Fruit fly (Drosophila melanogaster) whole organism, prepupa: ENCODE data around the gene CG7530.

Experiments used
- Blimp-1 ChIP-seq: fragments of 200-800 bp; sonication (Bioruptor generic); optimal IDR thresholded peaks from 3 replicates; lab custom pipeline; 2017; ENCODE audit warnings: missing biosample characterization, missing genetic modification characterization, mild to moderate bottlenecking, moderate library complexity, missing genetic modification reagents
- CG10631 ChIP-seq: fragments of 200-800 bp; sonication (Bioruptor generic); optimal IDR thresholded peaks from 2 replicates; lab custom pipeline; 2016; ENCODE audit warnings: missing biosample characterization, missing genetic modification characterization
- CG10669 ChIP-seq: fragments of 200-800 bp; sonication (Bioruptor generic); optimal IDR thresholded peaks from 3 replicates; lab custom pipeline; 2018; ENCODE audit warnings: missing biosample characterization, mild to moderate bottlenecking, missing genetic modification characterization, moderate library complexity
- CG11294 ChIP-seq: fragments of 200-800 bp; sonication (Bioruptor generic); IDR thresholded peaks from 2 replicates; pipeline ENCODE4 v1.3.6; 2022; ENCODE audit warnings: missing biosample characterization, missing genetic modification characterization
- CG11762 ChIP-seq: fragments of 200-800 bp; sonication (Bioruptor generic); optimal IDR thresholded peaks from 3 replicates; lab custom pipeline; 2016; ENCODE audit warnings: missing biosample characterization, missing genetic modification characterization; ENCODE audit not compliant: insufficient read depth
- CG11902 ChIP-seq: fragments of 200-800 bp; sonication (Bioruptor generic); optimal IDR thresholded peaks from 3 replicates; lab custom pipeline; 2016; ENCODE audit warnings: missing biosample characterization, missing genetic modification characterization
- CG1621 ChIP-seq: fragments of 200-800 bp; sonication (Bioruptor generic); optimal IDR thresholded peaks from 3 replicates; lab custom pipeline; 2018; ENCODE audit warnings: missing biosample characterization, mild to moderate bottlenecking, missing genetic modification characterization
- CG3032 ChIP-seq: fragments of 200-800 bp; optimal IDR thresholded peaks from 2 replicates; lab custom pipeline; 2019; ENCODE audit warnings: missing biosample characterization, mild to moderate bottlenecking, missing genetic modification characterization, moderate library complexity
- CG31627 ChIP-seq: fragments of 200-800 bp; sonication (Bioruptor generic); optimal IDR thresholded peaks from 3 replicates; lab custom pipeline; 2016; ENCODE audit warnings: missing biosample characterization, missing genetic modification characterization
- CG32006 ChIP-seq: fragments of 200-800 bp; sonication (Bioruptor generic); optimal IDR thresholded peaks from 3 replicates; lab custom pipeline; 2017; ENCODE audit warnings: missing biosample characterization, mild to moderate bottlenecking, missing genetic modification characterization
- CG34406 ChIP-seq: fragments of 200-800 bp; sonication (Bioruptor generic); optimal IDR thresholded peaks from 3 replicates; lab custom pipeline; 2016; ENCODE audit warnings: missing biosample characterization, missing genetic modification characterization
- CG6163 ChIP-seq: fragments of 200-800 bp; sonication (Bioruptor generic); IDR thresholded peaks from 3 replicates; pipeline ENCODE4 v1.3.6; 2022; ENCODE audit warnings: missing biosample characterization, missing genetic modification characterization
- CG6276 ChIP-seq: fragments of 200-800 bp; sonication (Bioruptor generic); optimal IDR thresholded peaks from 2 replicates; lab custom pipeline; 2017; ENCODE audit warnings: missing biosample characterization, mild to moderate bottlenecking, missing genetic modification characterization
- CG6792 ChIP-seq: fragments of 200-800 bp; sonication (Bioruptor generic); optimal IDR thresholded peaks from 3 replicates; lab custom pipeline; 2016; ENCODE audit warnings: missing biosample characterization, missing genetic modification characterization
- CG6808 ChIP-seq: fragments of 200-800 bp; sonication (Bioruptor generic); optimal IDR thresholded peaks from 3 replicates; lab custom pipeline; 2017; ENCODE audit warnings: missing biosample characterization, missing genetic modification characterization, mild to moderate bottlenecking, moderate library complexity, missing genetic modification reagents
- CG6854 ChIP-seq: fragments of 200-800 bp; sonication (Bioruptor generic); optimal IDR thresholded peaks from 2 replicates; lab custom pipeline; 2017; ENCODE audit warnings: missing biosample characterization, mild to moderate bottlenecking, missing genetic modification characterization
- CG7368 ChIP-seq: fragments of 200-800 bp; sonication (Bioruptor generic); optimal IDR thresholded peaks from 3 replicates; lab custom pipeline; 2016; ENCODE audit warnings: missing biosample characterization, missing genetic modification characterization
- CG8119 ChIP-seq: fragments of 200-800 bp; sonication (Bioruptor generic); IDR thresholded peaks from 3 replicates; pipeline ENCODE4 v1.3.6; 2022; ENCODE audit warnings: missing biosample characterization, missing genetic modification characterization
- CG8632 ChIP-seq: fragments of 200-800 bp; sonication (Bioruptor generic); optimal IDR thresholded peaks from 3 replicates; lab custom pipeline; 2016; ENCODE audit warnings: missing biosample characterization, missing genetic modification characterization
- CG9139 ChIP-seq: fragments of 200-800 bp; sonication (Bioruptor generic); optimal IDR thresholded peaks from 3 replicates; lab custom pipeline; 2017; ENCODE audit warnings: missing biosample characterization, mild to moderate bottlenecking, missing genetic modification characterization
- Eip78C ChIP-seq: fragments of 200-800 bp; sonication (Bioruptor generic); peaks from one replicate; lab custom pipeline; 2016; ENCODE audit warnings: missing biosample characterization, missing genetic modification characterization
- Eip93F ChIP-seq: fragments of 200-800 bp; sonication (Bioruptor generic); optimal IDR thresholded peaks from 2 replicates; lab custom pipeline; 2016; ENCODE audit warnings: missing biosample characterization, mild to moderate bottlenecking, missing genetic modification characterization
- Hr38 ChIP-seq: sonication (Bioruptor generic); optimal IDR thresholded peaks from 2 replicates; lab custom pipeline; 2016; ENCODE audit warnings: missing biosample characterization, missing genetic modification characterization
- Hr4 ChIP-seq: fragments of 200-800 bp; sonication (Bioruptor generic); optimal IDR thresholded peaks from 3 replicates; lab custom pipeline; 2016; ENCODE audit warnings: missing biosample characterization, missing genetic modification characterization
- Met ChIP-seq: fragments of 200-800 bp; sonication (Bioruptor generic); optimal IDR thresholded peaks from 3 replicates; lab custom pipeline; 2016; ENCODE audit warnings: missing biosample characterization, missing genetic modification characterization
- OdsH ChIP-seq: fragments of 200-800 bp; sonication (Bioruptor generic); optimal IDR thresholded peaks from 3 replicates; lab custom pipeline; 2016; ENCODE audit warnings: missing biosample characterization, missing genetic modification characterization
- Sox102F ChIP-seq: fragments of 200-800 bp; sonication (Bioruptor generic); optimal IDR thresholded peaks from 2 replicates; lab custom pipeline; 2016; ENCODE audit warnings: missing biosample characterization, mild to moderate bottlenecking, missing genetic modification characterization
- achi ChIP-seq: fragments of 200-800 bp; sonication (Bioruptor generic); optimal IDR thresholded peaks from 3 replicates; lab custom pipeline; 2016; ENCODE audit warnings: missing biosample characterization, missing genetic modification characterization
- cyc ChIP-seq: fragments of 200-800 bp; sonication (Bioruptor generic); optimal IDR thresholded peaks from 3 replicates; lab custom pipeline; 2016; ENCODE audit warnings: missing biosample characterization, missing genetic modification characterization
- dac ChIP-seq: fragments of 200-800 bp; sonication (Bioruptor generic); optimal IDR thresholded peaks from 2 replicates; lab custom pipeline; 2017; ENCODE audit warnings: missing biosample characterization, mild to moderate bottlenecking, missing genetic modification characterization
- dsx ChIP-seq: fragments of 200-800 bp; optimal IDR thresholded peaks from 3 replicates; lab custom pipeline; 2019; ENCODE audit warnings: missing biosample characterization, mild to moderate bottlenecking, missing genetic modification characterization, moderate library complexity; ENCODE audit not compliant: poor library complexity, severe bottlenecking
- eg ChIP-seq: fragments of 200-800 bp; sonication (Bioruptor generic); IDR thresholded peaks from 3 replicates; pipeline ENCODE4 v1.3.6; 2022; ENCODE audit warnings: missing biosample characterization, missing genetic modification characterization
- esn ChIP-seq: fragments of 200-800 bp; sonication (Bioruptor generic); optimal IDR thresholded peaks from 2 replicates; lab custom pipeline; 2016; ENCODE audit warnings: missing biosample characterization, mild to moderate bottlenecking, missing genetic modification characterization, moderate library complexity
- fd85E ChIP-seq: fragments of 200-800 bp; sonication (Bioruptor generic); optimal IDR thresholded peaks from 3 replicates; lab custom pipeline; 2016; ENCODE audit warnings: missing biosample characterization, missing genetic modification characterization
- fkh ChIP-seq: fragments of 200-800 bp; sonication (Bioruptor generic); optimal IDR thresholded peaks from 3 replicates; lab custom pipeline; 2017; ENCODE audit warnings: missing biosample characterization, mild to moderate bottlenecking, missing genetic modification characterization, moderate library complexity
- lz ChIP-seq: fragments of 200-800 bp; sonication (Bioruptor generic); optimal IDR thresholded peaks from 3 replicates; lab custom pipeline; 2016; ENCODE audit warnings: missing biosample characterization, missing genetic modification characterization
- net ChIP-seq: fragments of 200-800 bp; sonication (Bioruptor generic); optimal IDR thresholded peaks from 3 replicates; lab custom pipeline; 2016; ENCODE audit warnings: missing biosample characterization, missing genetic modification characterization
- pdm3 ChIP-seq: fragments of 200-800 bp; sonication (Bioruptor generic); optimal IDR thresholded peaks from 3 replicates; lab custom pipeline; 2016; ENCODE audit warnings: missing biosample characterization, missing genetic modification characterization
- ss ChIP-seq, 2 experiments: fragments of 200-800 bp; sonication (Bioruptor generic); optimal IDR thresholded peaks; 2 replicates in 1 of 2; 3 replicates in 1 of 2; lab custom pipeline; 2017 to 2018; ENCODE audit warnings: mild to moderate bottlenecking in 2 of 2, missing biosample characterization in 2 of 2, missing genetic modification characterization in 2 of 2, moderate library complexity in 1 of 2
- svp ChIP-seq: fragments of 200-800 bp; sonication (Bioruptor generic); peaks from one replicate; lab custom pipeline; 2016; ENCODE audit warnings: missing biosample characterization, missing genetic modification characterization
- topi ChIP-seq: fragments of 200-800 bp; sonication (Bioruptor generic); optimal IDR thresholded peaks from 3 replicates; lab custom pipeline; 2016; ENCODE audit warnings: missing biosample characterization, missing genetic modification characterization
- vri ChIP-seq: fragments of 200-800 bp; sonication (Bioruptor generic); optimal IDR thresholded peaks from 3 replicates; lab custom pipeline; 2016; ENCODE audit warnings: missing biosample characterization, mild to moderate bottlenecking, missing genetic modification characterization

Gene CG7530

dm6 chr3R:14691019-14691777, 40.1 kb downstream of the CG7530 start (continued):
- TF ChIP-seq dac (no peak), fd85E (GFP tag; lab: Kevin White, UChicago) (no peak), CG7368 (no peak), CG34406 (peak; percentile 62), CG3032 (tag; lab: Kevin White, UChicago) (peak; percentile 57), CG32006 (GFP tag; lab: Kevin White, UChicago) (peak; percentile 71), vri (GFP tag; lab: Kevin White, UChicago) (no peak), CG10669 (GFP tag; lab: Kevin White, UChicago) (peak; percentile 3), esn (peak; percentile 54), Blimp-1 (GFP tag; lab: Kevin White, UChicago) (no peak), CG11902 (GFP tag; lab: Kevin White, UChicago) (peak; percentile 6), CG1621 (tag; lab: Kevin White, UChicago) (peak; percentile 14), CG6163 (GFP tag; lab: Robert Waterston, UW) (no peak), CG11762 (GFP tag; lab: Kevin White, UChicago) (no peak), CG11294 (GFP tag; lab: Robert Waterston, UW) (no peak), Hr38 (no peak), CG6276 (GFP tag; lab: Kevin White, UChicago) (peak; percentile 51), Sox102F (GFP tag; lab: Kevin White, UChicago) (peak; percentile 21), achi (GFP tag; lab: Kevin White, UChicago) (peak; percentile 64), CG31627 (peak; percentile 49), cyc (GFP tag; lab: Kevin White, UChicago) (peak; percentile 3), net (GFP tag; lab: Kevin White, UChicago) (peak; percentile 52), OdsH (GFP tag; lab: Kevin White, UChicago) (peak; percentile 72), pdm3 (peak; percentile 48), CG8632 (peak; percentile 65)

- TF ChIP-seq Blimp-1 (GFP tag; lab: Kevin White, UChicago) (no peak), esn (no peak), lz (GFP tag; lab: Kevin White, UChicago) (no peak), CG11762 (GFP tag; lab: Kevin White, UChicago) (no peak), CG6854 (GFP tag; lab: Kevin White, UChicago) (no peak), dsx (GFP tag; lab: Kevin White, UChicago) (peak; percentile 16), CG8119 (GFP tag; lab: Robert Waterston, UW) (no peak), CG11294 (GFP tag; lab: Robert Waterston, UW) (no peak), CG34406 (no peak), Eip93F (no peak), eg (no peak), CG6792 (GFP tag; lab: Kevin White, UChicago) (no peak), CG1621 (tag; lab: Kevin White, UChicago) (no peak), fkh (no peak), CG6276 (GFP tag; lab: Kevin White, UChicago) (no peak), Hr4 (GFP tag; lab: Kevin White, UChicago) (no peak), CG10631 (GFP tag; lab: Kevin White, UChicago) (no peak), CG31627 (no peak), Met (GFP tag; lab: Kevin White, UChicago) (no peak), achi (GFP tag; lab: Kevin White, UChicago) (no peak), svp (GFP tag; lab: Kevin White, UChicago) (peak; percentile 57), OdsH (GFP tag; lab: Kevin White, UChicago) (no peak), cyc (GFP tag; lab: Kevin White, UChicago) (no peak), CG9139 (GFP tag; lab: Kevin White, UChicago) (no peak), Sox102F (GFP tag; lab: Kevin White, UChicago) (no peak), Eip78C (GFP tag; lab: Kevin White, UChicago) (peak; percentile 2), topi (no peak), ss (GFP tag; optimal IDR thresholded peaks at IDR 0.05; lab: Kevin White, UChicago) (peak in 1 of 2 experiments; percentile 7), CG6163 (GFP tag; lab: Robert Waterston, UW) (no peak), CG6808 (GFP tag; lab: Kevin White, UChicago) (peak; percentile 7)
These were observed 41.2 kb downstream of the CG7530 start for dm6 chr3R:14690065-14690464.
